Fruit fly (Drosophila melanogaster) whole organism, adult: ENCODE results near the gene CG8500.

ENCODE experiments used
- CG14711 ChIP-seq: fragments of 200-800 bp; sonication (Bioruptor generic); optimal IDR thresholded peaks from 2 replicates; lab custom pipeline; 2018; ENCODE audit warnings: missing biosample characterization, mild to moderate bottlenecking, missing genetic modification characterization, moderate library complexity
- CG1620 ChIP-seq: fragments of 200-800 bp; sonication (Bioruptor generic); optimal IDR thresholded peaks from 2 replicates; lab custom pipeline; 2016; ENCODE audit warnings: missing biosample characterization, missing genetic modification characterization
- CG7045 ChIP-seq: fragments of 200-800 bp; sonication (Bioruptor generic); optimal IDR thresholded peaks from 2 replicates; lab custom pipeline; 2017; ENCODE audit warnings: missing biosample characterization, mild to moderate bottlenecking, missing genetic modification characterization
- Crg-1 ChIP-seq: fragments of 200-800 bp; sonication (Bioruptor generic); optimal IDR thresholded peaks from 2 replicates; lab custom pipeline; 2016; ENCODE audit warnings: missing biosample characterization, missing genetic modification characterization
- Mnt ChIP-seq: fragments of 200-800 bp; sonication (Bioruptor generic); optimal IDR thresholded peaks from 2 replicates; lab custom pipeline; 2016; ENCODE audit warnings: missing biosample characterization, mild to moderate bottlenecking, missing genetic modification characterization
- bab1 ChIP-seq: fragments of 200-800 bp; sonication (Bioruptor generic); optimal IDR thresholded peaks from 3 replicates; lab custom pipeline; 2019; ENCODE audit warnings: missing biosample characterization, mild to moderate bottlenecking, missing genetic modification characterization, moderate library complexity
- cic ChIP-seq: fragments of 200-800 bp; sonication (Bioruptor generic); optimal IDR thresholded peaks from 2 replicates; lab custom pipeline; 2017; ENCODE audit warnings: missing biosample characterization, mild to moderate bottlenecking, missing genetic modification characterization, moderate library complexity
- cnc ChIP-seq, 2 experiments: fragments of >200 bp; optimal IDR thresholded peaks; 2 replicates each; lab custom pipeline; 2017
- kay ChIP-seq: fragments of 200-800 bp; sonication (Bioruptor generic); peaks from one replicate; lab custom pipeline; 2016; ENCODE audit warnings: missing biosample characterization, missing genetic modification characterization, borderline replicate concordance
- tj ChIP-seq: fragments of 200-800 bp; sonication (Bioruptor generic); optimal IDR thresholded peaks from 3 replicates; lab custom pipeline; 2017; ENCODE audit warnings: missing biosample characterization, mild to moderate bottlenecking, missing genetic modification characterization, moderate library complexity
- toe ChIP-seq: fragments of 200-800 bp; sonication (Bioruptor generic); optimal IDR thresholded peaks from 2 replicates; lab custom pipeline; 2016; ENCODE audit warnings: missing biosample characterization, missing genetic modification characterization

DNA sequence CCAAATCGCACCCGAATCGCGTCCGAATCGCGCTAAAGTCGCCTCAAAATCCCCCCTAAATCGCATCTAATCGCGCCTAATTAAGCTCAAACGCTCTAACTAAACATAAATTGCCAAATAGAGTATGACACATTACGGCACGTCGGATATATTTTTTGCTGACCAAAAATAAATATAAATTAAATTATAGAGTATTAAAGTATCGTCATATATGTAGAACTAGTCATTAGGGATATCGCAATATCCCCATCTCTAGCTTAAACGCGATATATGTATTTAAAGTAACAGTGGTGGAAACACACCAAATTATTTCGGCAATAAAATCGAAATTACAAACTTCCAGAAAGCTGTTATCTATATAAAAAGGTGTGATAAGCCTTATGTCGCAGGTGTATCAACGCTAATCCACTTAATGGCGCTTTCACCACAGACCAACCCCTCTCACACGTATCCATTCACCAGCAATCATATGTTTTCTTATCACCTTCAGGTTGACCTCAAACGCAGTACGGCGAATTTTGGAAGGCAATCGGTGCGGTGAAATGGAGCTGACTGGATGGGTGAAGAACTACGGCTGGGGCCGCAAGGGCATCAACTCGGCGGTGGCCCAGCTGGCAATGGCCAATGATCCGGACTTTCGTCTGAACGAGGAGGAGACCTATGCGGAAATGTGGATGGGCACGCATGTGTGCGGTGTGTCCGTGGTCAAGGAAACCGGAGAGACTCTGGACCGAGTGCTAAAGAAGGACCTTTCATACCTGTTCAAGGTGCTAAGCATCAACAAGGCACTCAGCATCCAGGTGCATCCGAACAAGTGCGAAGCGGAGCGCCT, 24.9 kb upstream of the CG8500 start, which contains the start of gene Mpi:
- peak; percentile 38 for TF ChIP-seq tj
- peak; percentile 70 for TF ChIP-seq bab1
- TF ChIP-seq CG14711 (tag; lab: Kevin White, UChicago) = no peak
- TF ChIP-seq cic = peak; percentile 85
- no peak for TF ChIP-seq Crg-1 (GFP tag; lab: Kevin White, UChicago)
- peak; percentile 23 for TF ChIP-seq CG1620 (GFP tag; lab: Kevin White, UChicago)
- no peak for TF ChIP-seq toe (GFP tag; lab: Kevin White, UChicago)
- no peak for TF ChIP-seq kay
- peak; percentile 43 for TF ChIP-seq Mnt
- TF ChIP-seq CG7045 = no peak
- TF ChIP-seq cnc (optimal IDR thresholded peaks at IDR 0.05; lab: Kevin White, UChicago) = no peak
